Fruit fly (Drosophila melanogaster) whole organism, wandering third instar larva: Measurements from ENCODE around the gene CG13096.

Experiments used
- Dif ChIP-seq: fragments of 200-275, 200-300 bp; sonication (Bioruptor generic); optimal IDR thresholded peaks from 2 replicates; lab custom pipeline; 2018; ENCODE audit warnings: missing biosample characterization, missing genetic modification characterization; ENCODE audit not compliant: partially characterized antibody
- Hr83 ChIP-seq: fragments of 200-300 bp; sonication (Bioruptor generic); optimal IDR thresholded peaks from 2 replicates; lab custom pipeline; 2016; ENCODE audit warnings: missing biosample characterization, mild to moderate bottlenecking, missing genetic modification characterization, moderate library complexity; ENCODE audit not compliant: poor library complexity, severe bottlenecking
- Mio ChIP-seq: sonication (Bioruptor generic); optimal IDR thresholded peaks from 2 replicates; lab custom pipeline; 2016; ENCODE audit warnings: missing biosample characterization, missing genetic modification characterization
- Rel ChIP-seq, 2 experiments: fragments of 200-800 bp; sonication (Bioruptor generic) in 1 of 2; optimal IDR thresholded peaks; 2 replicates in 1 of 2; 3 replicates in 1 of 2; lab custom pipeline; 2016 to 2019; ENCODE audit warnings: mild to moderate bottlenecking in 2 of 2, missing biosample characterization in 2 of 2, missing genetic modification characterization in 2 of 2, moderate library complexity in 1 of 2
- br ChIP-seq: fragments of 200-800 bp; sonication (Bioruptor generic); optimal IDR thresholded peaks from 2 replicates; lab custom pipeline; 2016; ENCODE audit warnings: missing biosample characterization, missing genetic modification characterization
- dmrt93B ChIP-seq: fragments of 200-800 bp; sonication (Bioruptor generic); optimal IDR thresholded peaks from 2 replicates; lab custom pipeline; 2018; ENCODE audit warnings: missing biosample characterization, mild to moderate bottlenecking, missing genetic modification characterization
- dsf ChIP-seq: sonication (Bioruptor generic); optimal IDR thresholded peaks from 2 replicates; lab custom pipeline; 2016; ENCODE audit warnings: missing biosample characterization, missing genetic modification characterization, borderline replicate concordance
- lola ChIP-seq: fragments of >200 bp; optimal IDR thresholded peaks from 2 replicates; lab custom pipeline; 2017; ENCODE audit warnings: missing biosample characterization, missing genetic modification characterization
- pan ChIP-seq: fragments of >200 bp; optimal IDR thresholded peaks from 2 replicates; lab custom pipeline; 2017
- psq ChIP-seq: fragments of 200-800 bp; sonication (Bioruptor generic); optimal IDR thresholded peaks from 3 replicates; lab custom pipeline; 2017; ENCODE audit warnings: missing biosample characterization, mild to moderate bottlenecking, missing genetic modification characterization, moderate library complexity
- sage ChIP-seq: fragments of 200-800 bp; sonication (Bioruptor generic); optimal IDR thresholded peaks from 2 replicates; lab custom pipeline; 2016; ENCODE audit warnings: missing biosample characterization, mild to moderate bottlenecking, missing genetic modification characterization

dm6 chr2L:8530189-8530588 is 18.5 kb upstream of the CG13096 start:
- no peak for TF ChIP-seq lola (GFP tag; lab: Kevin White, UChicago)
- TF ChIP-seq dsf = no peak
- TF ChIP-seq Hr83 (GFP tag; lab: Kevin White, UChicago) = no peak
- TF ChIP-seq sage (GFP tag; lab: Kevin White, UChicago) = no peak
- no peak for TF ChIP-seq pan (lab: Kevin White, UChicago)
- no peak for TF ChIP-seq dmrt93B (GFP tag; lab: Kevin White, UChicago)
- TF ChIP-seq psq (GFP tag; lab: Kevin White, UChicago) = no peak
- no peak for TF ChIP-seq br (GFP tag; lab: Kevin White, UChicago)
- no peak for TF ChIP-seq Dif (GFP tag; lab: Kevin White, UChicago)
- TF ChIP-seq Mio = no peak
- TF ChIP-seq Rel (GFP tag; optimal IDR thresholded peaks at IDR 0.05; lab: Kevin White, UChicago) = no peak
- no peak for TF ChIP-seq Rel (tag; optimal IDR thresholded peaks at IDR 0.05; lab: Kevin White, UChicago)
